Fruit fly (Drosophila melanogaster) whole organism, wandering third instar larva: ENCODE data around the gene alpha-Est9.

Experiments used
- Abd-B ChIP-seq: fragments of >200 bp; optimal IDR thresholded peaks from 2 replicates; lab custom pipeline; 2017; ENCODE audit warnings: missing biosample characterization, missing genetic modification characterization
- CG32264 ChIP-seq: fragments of 200-800 bp; sonication (Bioruptor generic); optimal IDR thresholded peaks from 2 replicates; lab custom pipeline; 2016; ENCODE audit warnings: missing biosample characterization, missing genetic modification characterization
- CG9705 ChIP-seq: fragments of 200-800 bp; sonication (Bioruptor generic); optimal IDR thresholded peaks from 2 replicates; lab custom pipeline; 2018; ENCODE audit warnings: missing biosample characterization, mild to moderate bottlenecking, missing genetic modification characterization
- CrebA ChIP-seq: fragments of 200-800 bp; sonication (Bioruptor generic); optimal IDR thresholded peaks from 2 replicates; lab custom pipeline; 2016; ENCODE audit warnings: missing biosample characterization, mild to moderate bottlenecking, missing genetic modification characterization, borderline replicate concordance
- Dfd ChIP-seq: fragments of >200 bp; optimal IDR thresholded peaks from 2 replicates; lab custom pipeline; 2017; ENCODE audit warnings: missing biosample characterization, missing genetic modification characterization
- Dif ChIP-seq: fragments of 200-275, 200-300 bp; sonication (Bioruptor generic); optimal IDR thresholded peaks from 2 replicates; lab custom pipeline; 2018; ENCODE audit warnings: missing biosample characterization, missing genetic modification characterization; ENCODE audit not compliant: partially characterized antibody
- GATAd ChIP-seq: sonication (Bioruptor generic); optimal IDR thresholded peaks from 2 replicates; lab custom pipeline; 2016; ENCODE audit warnings: missing biosample characterization, missing genetic modification characterization
- Hnf4 ChIP-seq: fragments of 200-800 bp; sonication (Bioruptor generic); optimal IDR thresholded peaks from 2 replicates; lab custom pipeline; 2016; ENCODE audit warnings: missing biosample characterization, mild to moderate bottlenecking, missing genetic modification characterization
- Hr78 ChIP-seq: fragments of >200 bp; optimal IDR thresholded peaks from 2 replicates; lab custom pipeline; 2017; ENCODE audit warnings: missing biosample characterization, missing genetic modification characterization
- Hr83 ChIP-seq: fragments of 200-300 bp; sonication (Bioruptor generic); optimal IDR thresholded peaks from 2 replicates; lab custom pipeline; 2016; ENCODE audit warnings: missing biosample characterization, mild to moderate bottlenecking, missing genetic modification characterization, moderate library complexity; ENCODE audit not compliant: poor library complexity, severe bottlenecking
- Jra ChIP-seq: sonication (Bioruptor generic); optimal IDR thresholded peaks from 2 replicates; lab custom pipeline; 2016; ENCODE audit warnings: missing biosample characterization, missing genetic modification characterization
- Mio ChIP-seq: sonication (Bioruptor generic); optimal IDR thresholded peaks from 2 replicates; lab custom pipeline; 2016; ENCODE audit warnings: missing biosample characterization, missing genetic modification characterization
- Myc ChIP-seq: fragments of >200 bp; optimal IDR thresholded peaks from 2 replicates; lab custom pipeline; 2017
- N ChIP-seq: fragments of >200 bp; optimal IDR thresholded peaks from 2 replicates; lab custom pipeline; 2018; ENCODE audit warnings: missing biosample characterization, missing external identifiers, missing genetic modification characterization
- OdsH ChIP-seq: fragments of 200-800 bp; sonication (Bioruptor generic); optimal IDR thresholded peaks from 2 replicates; lab custom pipeline; 2016; ENCODE audit warnings: missing biosample characterization, mild to moderate bottlenecking, missing genetic modification characterization
- Rel ChIP-seq, 2 experiments: fragments of 200-800 bp; sonication (Bioruptor generic) in 1 of 2; optimal IDR thresholded peaks; 2 replicates in 1 of 2; 3 replicates in 1 of 2; lab custom pipeline; 2016 to 2019; ENCODE audit warnings: mild to moderate bottlenecking in 2 of 2, missing biosample characterization in 2 of 2, missing genetic modification characterization in 2 of 2, moderate library complexity in 1 of 2
- Sp1 ChIP-seq: fragments of 200-800 bp; sonication (Bioruptor generic); optimal IDR thresholded peaks from 3 replicates; lab custom pipeline; 2019; ENCODE audit warnings: missing biosample characterization, mild to moderate bottlenecking, missing genetic modification characterization, moderate library complexity
- br ChIP-seq: fragments of 200-800 bp; sonication (Bioruptor generic); optimal IDR thresholded peaks from 2 replicates; lab custom pipeline; 2016; ENCODE audit warnings: missing biosample characterization, missing genetic modification characterization
- brk ChIP-seq: fragments of 200-800 bp; sonication (Bioruptor generic); optimal IDR thresholded peaks from 2 replicates; lab custom pipeline; 2016; ENCODE audit warnings: missing biosample characterization, mild to moderate bottlenecking, missing genetic modification characterization
- dl ChIP-seq, 2 experiments: fragments of 175-275, 200-275 bp in 1 of 2; fragments of 200-275 bp in 1 of 2; sonication (Bioruptor generic); optimal IDR thresholded peaks; lab custom pipeline; 2018; ENCODE audit warnings: mild to moderate bottlenecking in 2 of 2, missing biosample characterization in 2 of 2, missing genetic modification characterization in 2 of 2, moderate library complexity in 2 of 2; ENCODE audit not compliant: partially characterized antibody in 2 of 2, insufficient read depth in 1 of 2
- dmrt93B ChIP-seq: fragments of 200-800 bp; sonication (Bioruptor generic); optimal IDR thresholded peaks from 2 replicates; lab custom pipeline; 2018; ENCODE audit warnings: missing biosample characterization, mild to moderate bottlenecking, missing genetic modification characterization
- dsf ChIP-seq: sonication (Bioruptor generic); optimal IDR thresholded peaks from 2 replicates; lab custom pipeline; 2016; ENCODE audit warnings: missing biosample characterization, missing genetic modification characterization, borderline replicate concordance
- ey ChIP-seq: fragments of 200-800 bp; sonication (Bioruptor generic); optimal IDR thresholded peaks from 2 replicates; lab custom pipeline; 2016; ENCODE audit warnings: missing biosample characterization, missing genetic modification characterization
- fru ChIP-seq: fragments of 200-800 bp; sonication (Bioruptor generic); optimal IDR thresholded peaks from 3 replicates; lab custom pipeline; 2016; ENCODE audit warnings: missing biosample characterization, mild to moderate bottlenecking, missing genetic modification characterization
- h ChIP-seq: fragments of 200-800 bp; sonication (Bioruptor generic); optimal IDR thresholded peaks from 3 replicates; lab custom pipeline; 2016; ENCODE audit warnings: missing biosample characterization, mild to moderate bottlenecking, missing genetic modification characterization
- lola ChIP-seq: fragments of >200 bp; optimal IDR thresholded peaks from 2 replicates; lab custom pipeline; 2017; ENCODE audit warnings: missing biosample characterization, missing genetic modification characterization
- pan ChIP-seq: fragments of >200 bp; optimal IDR thresholded peaks from 2 replicates; lab custom pipeline; 2017
- rgr ChIP-seq: fragments of 200-800 bp; sonication (Bioruptor generic); optimal IDR thresholded peaks from 3 replicates; lab custom pipeline; 2016; ENCODE audit warnings: missing biosample characterization, mild to moderate bottlenecking, missing genetic modification characterization
- sage ChIP-seq: fragments of 200-800 bp; sonication (Bioruptor generic); optimal IDR thresholded peaks from 2 replicates; lab custom pipeline; 2016; ENCODE audit warnings: missing biosample characterization, mild to moderate bottlenecking, missing genetic modification characterization
- sv ChIP-seq: fragments of 200-800 bp; sonication (Bioruptor generic); optimal IDR thresholded peaks from 3 replicates; lab custom pipeline; 2016; ENCODE audit warnings: missing biosample characterization, missing genetic modification characterization
- tai ChIP-seq: sonication (Bioruptor generic); optimal IDR thresholded peaks from 2 replicates; lab custom pipeline; 2016; ENCODE audit warnings: missing biosample characterization, missing genetic modification characterization
- usp ChIP-seq: fragments of >200 bp; optimal IDR thresholded peaks from 2 replicates; lab custom pipeline; 2017; ENCODE audit warnings: missing biosample characterization, missing genetic modification characterization
- woc ChIP-seq: sonication (Bioruptor generic); optimal IDR thresholded peaks from 2 replicates; lab custom pipeline; 2016; ENCODE audit warnings: missing biosample characterization, mild to moderate bottlenecking, missing genetic modification characterization

alpha-Est9 gene

DNA sequence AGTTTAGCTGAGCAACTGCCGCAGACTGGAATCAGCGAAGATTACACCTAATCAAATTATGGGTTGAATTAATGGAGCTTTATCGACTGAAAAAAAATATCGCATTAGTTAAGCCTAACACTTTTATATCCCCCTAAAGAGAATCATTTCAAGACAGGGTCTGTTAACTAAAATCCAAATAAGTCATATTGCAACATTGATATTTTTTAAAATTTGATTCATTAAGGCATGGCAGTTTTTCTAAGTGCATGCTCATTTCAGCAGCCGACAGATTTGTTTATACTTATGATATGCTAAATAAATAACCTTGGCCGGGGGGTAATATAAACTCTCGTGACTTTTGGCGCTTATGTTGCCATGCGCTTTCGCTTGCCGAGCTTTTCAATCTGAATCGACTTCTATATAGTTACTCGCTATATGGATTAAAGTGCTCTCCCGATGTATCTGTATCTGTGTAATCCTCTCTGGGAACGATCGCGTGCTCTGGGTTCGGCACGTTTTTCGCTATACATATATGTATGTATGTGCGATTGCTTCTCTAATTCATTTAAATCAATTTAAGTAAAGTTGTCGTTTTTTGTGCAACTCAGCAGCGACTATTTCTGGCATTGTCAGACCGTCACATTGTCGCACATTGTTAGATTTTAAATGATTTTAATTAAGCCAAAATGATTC lies 1.6 kb upstream of the alpha-Est9 start (continued):
- no peak for TF ChIP-seq Sp1
- no peak for TF ChIP-seq dsf (GFP tag; lab: Kevin White, UChicago)
- TF ChIP-seq Hr78 (GFP tag; lab: Kevin White, UChicago): no peak

DNA sequence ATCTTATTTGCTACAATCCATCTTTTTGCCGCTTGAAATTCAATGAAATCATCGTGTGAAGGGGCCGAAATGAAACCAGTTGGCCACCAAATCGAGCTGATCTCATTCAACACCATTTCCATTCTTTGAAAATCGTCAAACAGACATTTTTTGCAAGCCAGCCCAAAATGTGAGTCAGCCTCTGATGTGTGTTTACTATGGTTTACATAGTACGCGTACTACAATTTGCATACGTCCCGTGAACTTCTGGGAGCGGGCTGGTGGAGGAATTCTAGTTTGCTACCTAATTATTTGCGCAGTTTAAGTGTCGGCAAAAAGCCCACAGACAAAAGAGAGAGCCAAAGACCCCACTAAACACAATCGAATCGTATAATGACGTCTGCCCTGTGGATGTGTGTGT lies 1.7 kb downstream of the alpha-Est9 start:
- TF ChIP-seq Mio (GFP tag; lab: Kevin White, UChicago): no peak
- no peak for TF ChIP-seq Rel (GFP tag; optimal IDR thresholded peaks at IDR 0.05; lab: Kevin White, UChicago)
- no peak for TF ChIP-seq Rel (tag; optimal IDR thresholded peaks at IDR 0.05; lab: Kevin White, UChicago)
- no peak for TF ChIP-seq woc (GFP tag; lab: Kevin White, UChicago)
- TF ChIP-seq Myc (lab: Kevin White, UChicago): no peak
- no peak for TF ChIP-seq fru (GFP tag; lab: Kevin White, UChicago)
- TF ChIP-seq tai (GFP tag; lab: Kevin White, UChicago): no peak
- TF ChIP-seq dsf (GFP tag; lab: Kevin White, UChicago): no peak
- no peak for TF ChIP-seq dmrt93B (GFP tag; lab: Kevin White, UChicago)
- no peak for TF ChIP-seq Jra (GFP tag; lab: Kevin White, UChicago)

DNA sequence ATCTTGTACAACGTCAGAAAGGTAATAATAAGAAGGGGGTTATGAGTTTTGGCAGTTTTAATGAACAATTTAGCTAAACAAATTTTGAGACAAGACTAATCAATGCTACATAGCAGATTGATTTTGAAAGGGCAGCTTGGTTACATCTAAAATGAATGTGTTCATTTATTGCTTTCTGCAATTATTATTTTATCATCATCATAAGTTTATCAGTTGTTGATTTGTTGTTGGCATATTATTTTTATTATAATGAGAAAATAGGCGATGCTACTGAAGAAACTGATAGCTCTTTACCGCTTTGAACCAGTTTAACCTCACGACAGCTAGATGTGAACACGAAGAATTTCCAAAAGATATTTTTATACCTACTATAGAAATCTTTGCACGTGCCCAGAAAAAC lies 2.6 kb downstream of the alpha-Est9 start, which contains the start of gene Mics1:
Mics1 (minus strand) TSS at position 101 of the 400 bp plus-strand sequence.
- TF ChIP-seq Hr83 (no peak), Mio (GFP tag; lab: Kevin White, UChicago) (no peak), woc (GFP tag; lab: Kevin White, UChicago) (no peak), GATAd (no peak), rgr (no peak), dsf (GFP tag; lab: Kevin White, UChicago) (no peak), usp (no peak), brk (GFP tag; lab: Kevin White, UChicago) (no peak), Abd-B (GFP tag; lab: Kevin White, UChicago) (no peak), h (no peak), sage (GFP tag; lab: Kevin White, UChicago) (no peak), CG32264 (no peak), CrebA (GFP tag; lab: Kevin White, UChicago) (no peak)

DNA sequence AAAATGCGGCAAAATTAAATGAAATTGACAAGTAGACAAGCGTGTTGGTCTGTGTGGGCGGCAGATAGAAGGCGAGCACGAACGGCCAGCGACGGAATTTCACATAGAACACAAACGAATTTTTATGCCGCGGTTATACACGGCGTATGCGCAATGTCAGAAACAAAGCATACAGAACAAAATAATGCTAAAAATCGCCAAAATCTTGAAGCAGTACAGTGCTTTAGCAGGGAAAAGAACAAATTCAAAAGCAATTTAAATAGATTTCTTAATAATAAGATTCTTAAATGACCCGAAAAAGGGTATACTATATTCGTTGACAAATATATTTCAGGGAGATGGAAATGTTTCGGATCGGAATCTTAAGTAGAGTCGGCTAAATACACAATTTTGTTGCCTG lies 4.4 kb downstream of the alpha-Est9 start:
- TF ChIP-seq rgr (peak; percentile 31), h (peak; percentile 33), Myc (lab: Kevin White, UChicago) (no peak)

- TF ChIP-seq Hnf4 (GFP tag; lab: Kevin White, UChicago) (no peak), Abd-B (GFP tag; lab: Kevin White, UChicago) (no peak), ey (GFP tag; lab: Kevin White, UChicago) (no peak), tai (GFP tag; lab: Kevin White, UChicago) (no peak), N (GFP tag; lab: Kevin White, UChicago) (no peak), GATAd (no peak), OdsH (GFP tag; lab: Kevin White, UChicago) (no peak), CG32264 (no peak), Hr78 (GFP tag; lab: Kevin White, UChicago) (no peak), Dfd (GFP tag; lab: Kevin White, UChicago) (no peak), pan (lab: Kevin White, UChicago) (no peak), h (no peak), usp (no peak), sage (GFP tag; lab: Kevin White, UChicago) (no peak), dmrt93B (GFP tag; lab: Kevin White, UChicago) (no peak), Rel (GFP tag; optimal IDR thresholded peaks at IDR 0.05; lab: Kevin White, UChicago) (no peak), Rel (tag; optimal IDR thresholded peaks at IDR 0.05; lab: Kevin White, UChicago) (no peak), dsf (GFP tag; lab: Kevin White, UChicago) (no peak)
Measured at dm6 chr3R:7499488-7499887, 5.4 kb downstream of the alpha-Est9 start.

dm6 chr3R:7497488-7497887 lies 7.4 kb downstream of the alpha-Est9 start:
- no peak for TF ChIP-seq Mio (GFP tag; lab: Kevin White, UChicago)
- no peak for TF ChIP-seq Hr83
- no peak for TF ChIP-seq lola (GFP tag; lab: Kevin White, UChicago)
- TF ChIP-seq br (GFP tag; lab: Kevin White, UChicago): peak; percentile 33
- no peak for TF ChIP-seq brk (GFP tag; lab: Kevin White, UChicago)
- no peak for TF ChIP-seq dl (GFP tag; optimal IDR thresholded peaks at IDR 0.05; lab: Kevin White, UChicago; ENCODE audit: insufficient read depth in 1 of 2, partially characterized antibody in 2 of 2)
- no peak for TF ChIP-seq fru (GFP tag; lab: Kevin White, UChicago)
- no peak for TF ChIP-seq Dif
- no peak for TF ChIP-seq Hr78 (GFP tag; lab: Kevin White, UChicago)
- peak; percentile 56 for TF ChIP-seq h
- no peak for TF ChIP-seq CG9705
- TF ChIP-seq dsf (GFP tag; lab: Kevin White, UChicago): no peak
- TF ChIP-seq Myc (lab: Kevin White, UChicago): no peak
- TF ChIP-seq Hnf4 (GFP tag; lab: Kevin White, UChicago): no peak
- TF ChIP-seq rgr: no peak
- no peak for TF ChIP-seq GATAd
- no peak for TF ChIP-seq pan (lab: Kevin White, UChicago)
- TF ChIP-seq sv (GFP tag; lab: Kevin White, UChicago): no peak
- no peak for TF ChIP-seq Jra (GFP tag; lab: Kevin White, UChicago)
- TF ChIP-seq dmrt93B (GFP tag; lab: Kevin White, UChicago): no peak
- TF ChIP-seq CG32264: no peak
- peak; percentile 25 for TF ChIP-seq OdsH (GFP tag; lab: Kevin White, UChicago)
- TF ChIP-seq CrebA (GFP tag; lab: Kevin White, UChicago): peak; percentile 41
- TF ChIP-seq ey (GFP tag; lab: Kevin White, UChicago): no peak
- TF ChIP-seq Rel (GFP tag; optimal IDR thresholded peaks at IDR 0.05; lab: Kevin White, UChicago): peak; percentile 18
- TF ChIP-seq Rel (tag; optimal IDR thresholded peaks at IDR 0.05; lab: Kevin White, UChicago): peak; percentile 74
- peak; percentile 16 for TF ChIP-seq Sp1
